Worm (Caenorhabditis elegans): ENCODE data around the gene str-45.

DNA sequence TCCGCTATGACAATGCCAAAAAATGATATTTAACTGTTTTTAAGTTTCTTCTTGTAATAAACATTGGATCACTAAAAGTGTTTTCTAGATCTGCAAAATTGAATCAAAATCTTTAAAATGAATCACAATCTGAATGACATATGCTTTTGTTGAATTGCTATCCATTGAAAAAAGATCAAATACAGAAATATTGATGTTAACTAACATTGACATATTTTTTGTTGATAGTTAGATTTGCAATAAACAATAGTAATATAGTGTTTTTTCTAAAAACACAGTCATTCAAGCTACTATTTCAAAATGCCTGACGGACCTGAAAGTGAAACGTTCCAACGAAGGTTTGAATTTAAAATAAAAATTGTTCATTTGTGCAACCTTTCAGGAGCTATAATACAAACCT lies 8.1 kb upstream of the str-45 start, which contains the start of gene T09F5.2:
- no peak for TF ChIP-seq W03F9.2 (tag; optimal IDR thresholded peaks at IDR 0.05)
- TF ChIP-seq dao-5 (tag; optimal IDR thresholded peaks at IDR 0.05): no peak
